Worm (Caenorhabditis elegans): Measurements from ENCODE around the gene F18E3.10.
A peak's percentile ranks its signal among the peaks of the same experiment; 100 is the strongest.

The F18E3.10 gene

DNA sequence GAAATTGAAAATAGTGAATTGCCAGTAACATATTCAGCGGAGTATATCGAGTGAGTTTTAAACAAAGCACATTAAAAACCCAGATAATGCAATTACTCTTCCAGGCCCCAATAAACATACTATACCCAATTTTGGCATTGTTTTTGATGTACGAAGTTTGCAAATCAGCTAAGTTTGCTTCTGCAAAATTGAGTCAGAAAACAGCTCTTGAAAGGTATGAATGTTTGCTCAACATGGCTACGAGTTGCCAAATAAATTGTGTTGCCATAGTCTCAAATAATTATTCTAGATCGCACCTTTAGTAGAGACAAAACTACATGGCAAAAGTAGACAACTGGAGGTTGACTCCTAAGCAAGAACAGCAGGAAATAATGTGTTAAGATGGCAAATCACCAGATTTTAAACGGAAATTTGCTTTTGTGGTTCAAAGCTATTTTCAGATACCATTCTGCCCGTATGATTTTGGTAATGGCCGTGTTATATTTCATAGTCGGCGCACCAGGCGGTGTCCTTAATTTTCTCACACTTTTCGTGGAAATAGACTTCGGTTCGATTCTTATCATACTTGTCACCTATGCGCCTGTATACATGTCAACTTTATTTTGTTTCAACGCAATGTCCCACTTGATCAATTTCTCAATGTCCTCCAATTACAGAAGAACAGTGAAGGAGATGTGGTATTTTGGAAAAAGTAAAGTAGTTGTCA lies 8.4 kb upstream of the F18E3.10 start (continued):
- TF ChIP-seq lin-14 (GFP tag; optimal IDR thresholded peaks at IDR 0.05) (no peak), vab-15 (tag; optimal IDR thresholded peaks at IDR 0.05) (no peak), alr-1 (tag; optimal IDR thresholded peaks at IDR 0.05; ENCODE audit: borderline replicate concordance) (no peak), nhr-71 (tag; optimal IDR thresholded peaks at IDR 0.05) (no peak), ets-5 (GFP tag; IDR thresholded peaks at IDR 0.05) (no peak), rnt-1 (tag; optimal IDR thresholded peaks at IDR 0.05) (no peak), hlh-17 (GFP tag; optimal IDR thresholded peaks at IDR 0.05; ENCODE audit: borderline replicate concordance) (no peak), pax-3 (tag; optimal IDR thresholded peaks at IDR 0.05) (no peak), fkh-8 (tag; optimal IDR thresholded peaks at IDR 0.05) (no peak), tbx-2 (tag; optimal IDR thresholded peaks at IDR 0.05) (no peak), elt-2 (tag; optimal IDR thresholded peaks at IDR 0.05) (peak; percentile 5), egl-27 (tag; optimal IDR thresholded peaks at IDR 0.05) (no peak), zag-1 (tag; optimal IDR thresholded peaks at IDR 0.05) (no peak), egl-13 (tag; optimal IDR thresholded peaks at IDR 0.05) (no peak), ceh-63 (GFP tag; optimal IDR thresholded peaks at IDR 0.05) (no peak), fos-1 (tag; optimal IDR thresholded peaks at IDR 0.05) (no peak), jun-1 (tag; optimal IDR thresholded peaks at IDR 0.05) (no peak), lin-15B (tag; optimal IDR thresholded peaks at IDR 0.05) (no peak), lir-3 (tag; optimal IDR thresholded peaks at IDR 0.05; ENCODE audit: poor library complexity) (peak; percentile 21), unc-30 (tag; optimal IDR thresholded peaks at IDR 0.05) (no peak), nhr-19 (GFP tag; conservative IDR thresholded peaks at IDR 0.05) (no peak), skn-1 (tag; optimal IDR thresholded peaks at IDR 0.05) (no peak), mep-1 (tag; optimal IDR thresholded peaks at IDR 0.05) (no peak), nhr-47 (tag; optimal IDR thresholded peaks at IDR 0.05) (no peak), tlp-1 (tag; optimal IDR thresholded peaks at IDR 0.05) (no peak), C16A3.4 (tag; optimal IDR thresholded peaks at IDR 0.05) (no peak), irx-1 (tag; optimal IDR thresholded peaks at IDR 0.05) (no peak), pqm-1 (tag; optimal IDR thresholded peaks at IDR 0.05) (no peak), hpl-2 (GFP tag; optimal IDR thresholded peaks at IDR 0.05) (no peak), swsn-7 (tag; optimal IDR thresholded peaks at IDR 0.05) (no peak), nhr-84 (tag; optimal IDR thresholded peaks at IDR 0.05) (no peak), nhr-237 (tag; optimal IDR thresholded peaks at IDR 0.05) (no peak), dsc-1 (tag; optimal IDR thresholded peaks at IDR 0.05) (no peak), hlh-4 (tag; optimal IDR thresholded peaks at IDR 0.05) (no peak), fkh-4 (tag; optimal IDR thresholded peaks at IDR 0.05; ENCODE audit: borderline replicate concordance) (no peak), unc-98 (GFP tag; IDR thresholded peaks at IDR 0.05) (no peak), xbp-1 (tag; optimal IDR thresholded peaks at IDR 0.05) (no peak), ztf-4 (tag; optimal IDR thresholded peaks at IDR 0.05) (no peak), dpl-1 (GFP tag; optimal IDR thresholded peaks at IDR 0.05) (no peak), snu-23 (GFP tag; optimal IDR thresholded peaks at IDR 0.05) (peak; percentile 44), lin-35 (GFP tag; optimal IDR thresholded peaks at IDR 0.05) (no peak), F16B12.6 (tag; optimal IDR thresholded peaks at IDR 0.05) (no peak), grh-1 (GFP tag; IDR thresholded peaks at IDR 0.05) (no peak), nhr-28 (tag; optimal IDR thresholded peaks at IDR 0.05) (no peak), mdl-1 (tag; optimal IDR thresholded peaks at IDR 0.05) (no peak), zip-4 (GFP tag; optimal IDR thresholded peaks at IDR 0.05) (no peak), ceh-82 (tag; optimal IDR thresholded peaks at IDR 0.05) (no peak), lin-39 (tag; optimal IDR thresholded peaks at IDR 0.05) (no peak), ama-1 (optimal IDR thresholded peaks at IDR 0.05) (peak; percentile 52), sup-37 (GFP tag; optimal IDR thresholded peaks at IDR 0.05) (no peak), nhr-20 (tag; optimal IDR thresholded peaks at IDR 0.05) (peak; percentile 6), mef-2 (tag; optimal IDR thresholded peaks at IDR 0.05) (no peak), unc-86 (tag; optimal IDR thresholded peaks at IDR 0.05) (no peak)
